Worm (Caenorhabditis elegans) whole organism, early embryonic: ENCODE data around the gene rde-12.
A peak's percentile ranks its signal among the peaks of the same experiment; 100 is the strongest.

Experiments used
- F13C5.2 ChIP-seq: sonication (generic microtip); optimal IDR thresholded peaks from 2 replicates; lab custom pipeline; 2017; ENCODE audit warnings: mild to moderate bottlenecking, missing genetic modification characterization, inconsistent platforms, missing compliant biosample characterization
- aly-1 ChIP-seq: sonication (generic microtip); optimal IDR thresholded peaks from 2 replicates; lab custom pipeline; 2016; ENCODE audit warnings: missing genetic modification characterization, missing compliant biosample characterization
- ama-1 ChIP-seq: fragments of 150-350 bp; optimal IDR thresholded peaks from 2 replicates; lab custom pipeline; 2014
- ceh-13 ChIP-seq: fragments of 200-800 bp; sonication (Bioruptor generic); optimal IDR thresholded peaks from 2 replicates; lab custom pipeline; 2018; ENCODE audit warnings: mild to moderate bottlenecking, missing genetic modification characterization, missing compliant biosample characterization
- ceh-36 ChIP-seq: sonication (generic microtip); optimal IDR thresholded peaks from 2 replicates; lab custom pipeline; 2016; ENCODE audit warnings: missing genetic modification characterization, inconsistent platforms, missing compliant biosample characterization
- ets-7 ChIP-seq: sonication (generic microtip); optimal IDR thresholded peaks from 2 replicates; lab custom pipeline; 2016; ENCODE audit warnings: missing genotype, missing genetic modification characterization, missing compliant biosample characterization
- flt-1 ChIP-seq: fragments of 200-800 bp; sonication (Bioruptor generic); IDR thresholded peaks from 2 replicates; pipeline ENCODE4 v1.3.6; 2022; ENCODE audit warnings: missing genetic modification characterization, missing compliant biosample characterization
- hmg-4 ChIP-seq: fragments of 200-800 bp; sonication (Bioruptor generic); optimal IDR thresholded peaks from 2 replicates; lab custom pipeline; 2018; ENCODE audit warnings: mild to moderate bottlenecking, missing genetic modification characterization, missing compliant biosample characterization
- hnd-1 ChIP-seq: sonication (generic microtip); optimal IDR thresholded peaks from 2 replicates; lab custom pipeline; 2016; ENCODE audit warnings: missing genetic modification characterization, missing compliant biosample characterization
- pes-1 ChIP-seq: fragments of 200-800 bp; sonication (Bioruptor generic); IDR thresholded peaks from 2 replicates; pipeline ENCODE4 v1.3.6; 2022; ENCODE audit warnings: missing genetic modification reagents, missing genetic modification characterization, missing compliant biosample characterization
- scrt-1 ChIP-seq: fragments of 200-800 bp; sonication (Bioruptor generic); IDR thresholded peaks from 2 replicates; pipeline ENCODE4 v1.3.6; 2022; ENCODE audit warnings: missing genetic modification characterization, missing compliant biosample characterization
- sea-1 ChIP-seq: fragments of 200-800 bp; sonication (Bioruptor generic); conservative IDR thresholded peaks from 2 replicates; pipeline ENCODE4 v1.3.6; 2022; ENCODE audit warnings: missing genetic modification characterization, missing compliant biosample characterization
- tbx-37 ChIP-seq: fragments of 200-800 bp; sonication (Bioruptor generic); conservative IDR thresholded peaks from 2 replicates; pipeline ENCODE4 v1.3.6; 2022; ENCODE audit warnings: missing genetic modification reagents, missing genetic modification characterization, missing compliant biosample characterization
- tra-4 ChIP-seq: sonication (generic microtip); optimal IDR thresholded peaks from 2 replicates; lab custom pipeline; 2017; ENCODE audit warnings: missing genetic modification characterization, missing compliant biosample characterization

DNA sequence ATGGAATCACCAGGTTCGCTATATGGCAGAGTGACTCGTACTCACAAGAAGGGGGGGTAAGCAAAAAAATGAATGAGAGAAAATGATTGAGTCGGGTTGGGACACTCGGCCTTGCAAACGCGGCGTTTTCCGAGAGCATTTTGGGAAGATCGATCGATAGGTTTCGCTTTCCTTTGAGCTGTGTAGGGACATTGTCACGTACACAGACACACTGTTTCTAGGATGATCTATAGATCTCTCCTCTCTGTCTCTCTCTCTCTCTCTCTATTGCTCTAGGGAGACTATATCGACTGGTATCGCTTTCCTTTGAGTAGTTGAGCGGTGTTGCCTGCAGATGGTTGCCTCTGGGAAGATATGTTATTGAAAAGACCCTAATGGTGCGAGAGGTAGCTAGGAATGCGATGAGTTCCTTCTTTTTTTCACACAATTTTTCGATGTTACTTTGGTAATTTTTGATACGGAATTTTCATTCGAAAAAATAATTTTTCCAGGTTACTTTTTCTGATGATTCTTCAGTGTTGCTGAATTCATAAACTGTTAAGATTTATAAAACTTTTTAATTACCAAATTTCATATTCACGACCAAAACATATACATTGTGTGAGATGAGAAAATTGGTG lies 15.3 kb upstream of the rde-12 start, which contains the start of gene H37A05.4:
- TF ChIP-seq ama-1 (lab: Kevin White, UChicago) = no peak
- TF ChIP-seq ceh-13 (GFP tag; lab: Kevin White, UChicago) = no peak
- TF ChIP-seq pes-1 (GFP tag; lab: Robert Waterston, UW) = no peak
- no peak for TF ChIP-seq hnd-1 (tag; lab: Kevin White, UChicago)
- peak; percentile 2 for TF ChIP-seq hmg-4 (GFP tag; lab: Kevin White, UChicago)
- no peak for TF ChIP-seq scrt-1 (GFP tag; lab: Robert Waterston, UW)
- no peak for TF ChIP-seq sea-1 (GFP tag; lab: Robert Waterston, UW)
- no peak for TF ChIP-seq ets-7 (tag; lab: Kevin White, UChicago)
- no peak for TF ChIP-seq ceh-36
- no peak for TF ChIP-seq tbx-37 (GFP tag; lab: Robert Waterston, UW)
- TF ChIP-seq tra-4 (tag; lab: Kevin White, UChicago) = no peak
- no peak for TF ChIP-seq F13C5.2
- no peak for TF ChIP-seq flt-1 (GFP tag; lab: Robert Waterston, UW)
- TF ChIP-seq aly-1 (tag; lab: Kevin White, UChicago) = no peak
